Worm (Caenorhabditis elegans) whole organism, dauer: Measurements from ENCODE around the gene K09D9.14.

Experiments used
- unc-62 ChIP-seq: sonication (generic microtip); optimal IDR thresholded peaks from 2 replicates; lab custom pipeline; 2017; ENCODE audit warnings: missing biosample characterization, missing genetic modification reagents, missing genetic modification characterization

Gene K09D9.14

ce11 chrV:4018591-4018990 is 3.1 kb downstream of the K09D9.14 start:
- no peak for TF ChIP-seq unc-62 (GFP tag; lab: Kevin White, UChicago)

- no peak for TF ChIP-seq unc-62 (GFP tag; lab: Kevin White, UChicago)
These were observed 4.9 kb downstream of the K09D9.14 start, which contains the start of gene srw-89 for ce11 chrV:4016780-4017179. Gene srw-89, plus strand, starts transcription at chrV:4017080.

- TF ChIP-seq unc-62 (GFP tag; lab: Kevin White, UChicago) = no peak
These were observed 11.5 kb downstream of the K09D9.14 start, which contains the start of gene srh-4 for ce11 chrV:4010170-4010569. Gene srh-4, plus strand, starts transcription at chrV:4010470.

ce11 chrV:4007927-4008326 is 13.7 kb downstream of the K09D9.14 start, which contains the start of gene srh-7:
Gene srh-7, plus strand, starts transcription at chrV:4008227.
- no peak for TF ChIP-seq unc-62 (GFP tag; lab: Kevin White, UChicago)

ce11 chrV:4005219-4005618 is 16.5 kb downstream of the K09D9.14 start, which contains the start of gene srh-8:
Gene srh-8, plus strand, starts transcription at chrV:4005519.
- no peak for TF ChIP-seq unc-62 (GFP tag; lab: Kevin White, UChicago)

- no peak for TF ChIP-seq unc-62 (GFP tag; lab: Kevin White, UChicago)
These were observed 17.1 kb downstream of the K09D9.14 start for ce11 chrV:4004577-4004976.

- TF ChIP-seq unc-62 (GFP tag; lab: Kevin White, UChicago) = no peak
These were observed 25.8 kb downstream of the K09D9.14 start, which contains the start of gene srx-62 for ce11 chrV:3995838-3996237. Gene srx-62, minus strand, starts transcription at chrV:3995938.

- TF ChIP-seq unc-62 (GFP tag; lab: Kevin White, UChicago) = no peak
These were observed 27.6 kb downstream of the K09D9.14 start, which contains the start of gene K09D9.9 for ce11 chrV:3994048-3994447. Gene K09D9.9, minus strand, starts transcription at chrV:3994148.

ce11 chrV:3992334-3992733 is 29.3 kb downstream of the K09D9.14 start:
- TF ChIP-seq unc-62 (GFP tag; lab: Kevin White, UChicago) = no peak

ce11 chrV:3989070-3989469 is 32.6 kb downstream of the K09D9.14 start, which contains the start of gene nlp-27:
Gene nlp-27, plus strand, starts transcription at chrV:3989378.
- TF ChIP-seq unc-62 (GFP tag; lab: Kevin White, UChicago) = no peak

- no peak for TF ChIP-seq unc-62 (GFP tag; lab: Kevin White, UChicago)
These were observed 34.1 kb downstream of the K09D9.14 start, which contains the start of gene nlp-28 for ce11 chrV:3987616-3988015. Gene nlp-28, plus strand, starts transcription at chrV:3987900.

ce11 chrV:3985104-3985503 is 36.6 kb downstream of the K09D9.14 start:
- no peak for TF ChIP-seq unc-62 (GFP tag; lab: Kevin White, UChicago)

ce11 chrV:3984178-3984577 is 37.5 kb downstream of the K09D9.14 start, which contains the start of gene nlp-29:
Gene nlp-29, plus strand, starts transcription at chrV:3984425.
- no peak for TF ChIP-seq unc-62 (GFP tag; lab: Kevin White, UChicago)

- no peak for TF ChIP-seq unc-62 (GFP tag; lab: Kevin White, UChicago)
These were observed 40.0 kb downstream of the K09D9.14 start, which contains the start of gene nlp-30 for ce11 chrV:3981680-3982079. Gene nlp-30, plus strand, starts transcription at chrV:3981980.

- no peak for TF ChIP-seq unc-62 (GFP tag; lab: Kevin White, UChicago)
These were observed 41.3 kb downstream of the K09D9.14 start for ce11 chrV:3980228-3980933.

- TF ChIP-seq unc-62 (GFP tag; lab: Kevin White, UChicago) = no peak
These were observed 41.9 kb downstream of the K09D9.14 start, which contains the start of gene nlp-31 for ce11 chrV:3979819-3980218. Gene nlp-31, plus strand, starts transcription at chrV:3980055.

- TF ChIP-seq unc-62 (GFP tag; lab: Kevin White, UChicago) = no peak
These were observed 42.6 kb downstream of the K09D9.14 start, which contains the start of gene nlp-34 for ce11 chrV:3979053-3979452. Gene nlp-34, minus strand, starts transcription at chrV:3979134.
